Worm (Caenorhabditis elegans): ENCODE data around the gene lyst-1.

lyst-1 gene

DNA sequence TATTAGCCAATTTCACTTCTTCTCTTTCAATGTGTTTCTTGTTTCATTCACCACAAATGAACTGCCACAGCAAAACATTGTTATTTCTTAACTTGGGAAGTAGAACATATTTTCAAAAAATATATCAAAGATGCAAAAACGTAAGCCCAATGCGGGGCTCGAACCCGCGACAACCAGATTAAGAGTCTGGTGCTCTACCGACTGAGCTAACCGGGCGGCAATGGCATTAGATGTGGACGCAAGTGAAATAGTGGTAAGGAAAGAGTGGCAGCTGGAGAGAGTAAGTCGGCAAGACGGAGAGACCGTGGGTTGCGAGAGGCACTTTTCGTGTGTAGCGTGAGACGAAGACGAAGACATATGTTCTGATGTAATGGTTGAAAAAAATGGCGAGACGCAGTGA is 34.9 kb downstream of the lyst-1 start (continued):
- no peak for TF ChIP-seq Y116A8C.19 (tag; optimal IDR thresholded peaks at IDR 0.05; ENCODE audit: borderline replicate concordance)
- TF ChIP-seq hpl-2 (GFP tag; optimal IDR thresholded peaks at IDR 0.05) = no peak
- peak; percentile 33 for TF ChIP-seq isw-1 (GFP tag; IDR thresholded peaks at IDR 0.05)
- TF ChIP-seq nhr-237 (tag; optimal IDR thresholded peaks at IDR 0.05) = no peak
- peak; percentile 83 for TF ChIP-seq egl-13 (tag; optimal IDR thresholded peaks at IDR 0.05)
- peak; percentile 70 for TF ChIP-seq xbp-1 (tag; optimal IDR thresholded peaks at IDR 0.05)
- no peak for TF ChIP-seq F16B12.6 (tag; optimal IDR thresholded peaks at IDR 0.05)
- TF ChIP-seq ceh-82 (tag; optimal IDR thresholded peaks at IDR 0.05) = peak; percentile 74 to 80 (median 78)
- peak; percentile 58 for TF ChIP-seq nhr-77 (tag; optimal IDR thresholded peaks at IDR 0.05)
- TF ChIP-seq vab-15 (tag; optimal IDR thresholded peaks at IDR 0.05) = peak; percentile 71
- TF ChIP-seq rnt-1 (tag; optimal IDR thresholded peaks at IDR 0.05) = peak; percentile 84
- peak in 2 of 6 experiments; percentile 19 to 52 for TF ChIP-seq elt-3 (tag; optimal IDR thresholded peaks at IDR 0.05)
- TF ChIP-seq ceh-8 (GFP tag; optimal IDR thresholded peaks at IDR 0.05) = peak; percentile 79
- TF ChIP-seq pag-3 (tag; optimal IDR thresholded peaks at IDR 0.05; ENCODE audit: borderline replicate concordance, insufficient read depth) = no peak
- TF ChIP-seq snu-23 (GFP tag; optimal IDR thresholded peaks at IDR 0.05) = peak; percentile 90
- TF ChIP-seq fkh-8 (tag; optimal IDR thresholded peaks at IDR 0.05) = peak; percentile 82
- peak; percentile 95 for TF ChIP-seq dsc-1 (tag; optimal IDR thresholded peaks at IDR 0.05)
- TF ChIP-seq nhr-20 (tag; optimal IDR thresholded peaks at IDR 0.05) = peak; percentile 82
- no peak for TF ChIP-seq alr-1 (tag; optimal IDR thresholded peaks at IDR 0.05; ENCODE audit: borderline replicate concordance)
- no peak for TF ChIP-seq nhr-11 (tag; optimal IDR thresholded peaks at IDR 0.05)
- peak; percentile 85 for TF ChIP-seq fkh-10 (GFP tag; optimal IDR thresholded peaks at IDR 0.05)
- peak; percentile 79 for TF ChIP-seq unc-86 (tag; optimal IDR thresholded peaks at IDR 0.05)
- no peak for TF ChIP-seq pqm-1 (tag; optimal IDR thresholded peaks at IDR 0.05)
- TF ChIP-seq zag-1 (tag; optimal IDR thresholded peaks at IDR 0.05) = no peak
- no peak for TF ChIP-seq nhr-12 (tag; optimal IDR thresholded peaks at IDR 0.05)
- peak; percentile 38 for TF ChIP-seq elt-2 (tag; optimal IDR thresholded peaks at IDR 0.05)
- peak; percentile 13 for TF ChIP-seq sup-37 (GFP tag; optimal IDR thresholded peaks at IDR 0.05)
- peak; percentile 87 for TF ChIP-seq lin-14 (GFP tag; optimal IDR thresholded peaks at IDR 0.05)
- TF ChIP-seq C34B4.2 (tag; optimal IDR thresholded peaks at IDR 0.05) = no peak
- no peak for TF ChIP-seq skn-1 (tag; optimal IDR thresholded peaks at IDR 0.05)
- TF ChIP-seq aly-2 (tag; optimal IDR thresholded peaks at IDR 0.05) = peak; percentile 38
- peak; percentile 52 for TF ChIP-seq mab-9 (GFP tag; IDR thresholded peaks at IDR 0.05)
- TF ChIP-seq ceh-90 (tag; optimal IDR thresholded peaks at IDR 0.05) = no peak
- peak; percentile 33 for TF ChIP-seq ztf-4 (tag; optimal IDR thresholded peaks at IDR 0.05)
- peak; percentile 60 for TF ChIP-seq unc-130 (tag; optimal IDR thresholded peaks at IDR 0.05)
- TF ChIP-seq C04F5.9 (tag; optimal IDR thresholded peaks at IDR 0.05) = peak; percentile 35
- no peak for TF ChIP-seq nhr-28 (tag; optimal IDR thresholded peaks at IDR 0.05)
- no peak for TF ChIP-seq unc-98 (GFP tag; IDR thresholded peaks at IDR 0.05)
- TF ChIP-seq swsn-7 (tag; optimal IDR thresholded peaks at IDR 0.05) = peak; percentile 85
- TF ChIP-seq aha-1 (tag; optimal IDR thresholded peaks at IDR 0.05) = no peak
- TF ChIP-seq fkh-4 (tag; optimal IDR thresholded peaks at IDR 0.05; ENCODE audit: borderline replicate concordance) = no peak
- no peak for TF ChIP-seq tlp-1 (tag; optimal IDR thresholded peaks at IDR 0.05)
- TF ChIP-seq lsy-2 (tag; optimal IDR thresholded peaks at IDR 0.05) = peak; percentile 66 to 74
- TF ChIP-seq mdl-1 (tag; optimal IDR thresholded peaks at IDR 0.05) = peak in 1 of 2 experiments; percentile 59
- peak; percentile 86 for TF ChIP-seq nhr-19 (GFP tag; conservative IDR thresholded peaks at IDR 0.05)
- TF ChIP-seq unc-30 (tag; optimal IDR thresholded peaks at IDR 0.05) = no peak
- TF ChIP-seq ceh-63 (GFP tag; optimal IDR thresholded peaks at IDR 0.05) = no peak
- TF ChIP-seq sox-4 (tag; optimal IDR thresholded peaks at IDR 0.05) = peak; percentile 63
- no peak for TF ChIP-seq egl-27 (tag; optimal IDR thresholded peaks at IDR 0.05)
- TF ChIP-seq ets-5 (GFP tag; IDR thresholded peaks at IDR 0.05) = no peak
- TF ChIP-seq nhr-90 (tag; optimal IDR thresholded peaks at IDR 0.05; ENCODE audit: poor library complexity) = peak; percentile 83
- no peak for TF ChIP-seq lin-39 (tag; optimal IDR thresholded peaks at IDR 0.05)
- TF ChIP-seq ceh-88 (GFP tag; IDR thresholded peaks at IDR 0.05) = peak; percentile 50; the same call in 1 of the 2 replicates
